Fruit fly (Drosophila melanogaster) whole organism, larva: ENCODE results near the gene CG1463.

ENCODE experiments used
- noc ChIP-seq: fragments of 200-800 bp; sonication (Bioruptor generic); optimal IDR thresholded peaks from 3 replicates; lab custom pipeline; 2019; ENCODE audit warnings: missing biosample characterization, mild to moderate bottlenecking, missing genetic modification characterization, moderate library complexity

The CG1463 gene

dm6 chrX:12582661-12582983 is 28.8 kb downstream of the CG1463 start:
- TF ChIP-seq noc (tag; lab: Kevin White, UChicago), result no peak

dm6 chrX:12581894-12582293 is 29.6 kb downstream of the CG1463 start:
- TF ChIP-seq noc (tag; lab: Kevin White, UChicago), result no peak

dm6 chrX:12581305-12581676 is 30.2 kb downstream of the CG1463 start:
- TF ChIP-seq noc (tag; lab: Kevin White, UChicago), result no peak

- peak; percentile 50 for TF ChIP-seq noc (tag; lab: Kevin White, UChicago)
Measured at dm6 chrX:12580498-12581304, 30.8 kb downstream of the CG1463 start.

- no peak for TF ChIP-seq noc (tag; lab: Kevin White, UChicago)
Measured at dm6 chrX:12580040-12580497, 31.4 kb downstream of the CG1463 start.

- peak; percentile 95 for TF ChIP-seq noc (tag; lab: Kevin White, UChicago)
Measured at dm6 chrX:12579506-12579999, 31.9 kb downstream of the CG1463 start.

dm6 chrX:12578701-12579372 is 32.6 kb downstream of the CG1463 start:
- peak; percentile 71 for TF ChIP-seq noc (tag; lab: Kevin White, UChicago)

- no peak for TF ChIP-seq noc (tag; lab: Kevin White, UChicago)
Measured at dm6 chrX:12578328-12578700, 33.2 kb downstream of the CG1463 start.

DNA sequence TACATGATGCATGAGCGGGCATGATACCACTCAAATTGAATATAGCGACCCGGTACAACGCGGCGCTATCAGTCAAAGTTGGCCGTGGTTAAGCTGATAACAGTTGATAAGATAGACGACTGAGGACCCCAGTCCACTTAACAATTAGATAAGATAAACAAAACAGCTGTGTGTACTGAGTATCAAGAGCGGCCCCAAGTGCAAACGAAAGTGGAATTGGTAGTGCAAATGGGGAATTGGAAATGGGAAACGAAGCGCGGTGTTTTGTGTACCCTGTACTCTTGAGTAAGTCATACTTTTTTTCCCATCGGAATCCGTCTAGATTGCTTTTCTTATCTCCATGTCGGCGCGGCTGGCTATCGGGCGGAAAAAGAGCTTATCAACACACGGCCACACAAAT is 33.7 kb downstream of the CG1463 start:
- no peak for TF ChIP-seq noc (tag; lab: Kevin White, UChicago)

DNA sequence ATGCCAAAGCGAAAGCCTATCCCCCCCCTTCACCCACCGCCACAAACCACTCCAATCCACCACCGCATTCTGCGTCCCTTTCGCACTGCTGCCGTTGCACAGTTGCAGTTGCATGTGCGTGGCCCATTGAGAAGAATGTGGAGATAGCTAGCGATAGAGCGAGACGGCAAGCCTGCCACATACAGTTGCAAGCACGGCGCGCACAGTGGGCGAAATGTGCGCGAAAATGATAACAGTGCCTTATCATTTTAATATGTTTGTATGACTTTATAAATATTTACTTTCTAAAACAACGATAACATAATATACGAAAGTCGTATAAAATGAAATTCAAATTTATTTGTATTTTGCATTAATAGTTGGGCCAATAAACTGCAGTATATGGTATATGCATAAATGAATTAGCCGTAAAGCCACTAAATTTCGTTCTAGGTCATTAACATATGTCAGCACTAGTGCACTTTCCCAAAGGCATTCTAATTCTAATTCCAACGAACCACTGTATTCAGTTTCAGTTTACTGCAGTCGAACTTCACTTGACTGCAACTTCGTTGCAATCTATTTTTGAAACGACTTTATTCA is 35.5 kb downstream of the CG1463 start:
- no peak for TF ChIP-seq noc (tag; lab: Kevin White, UChicago)

DNA sequence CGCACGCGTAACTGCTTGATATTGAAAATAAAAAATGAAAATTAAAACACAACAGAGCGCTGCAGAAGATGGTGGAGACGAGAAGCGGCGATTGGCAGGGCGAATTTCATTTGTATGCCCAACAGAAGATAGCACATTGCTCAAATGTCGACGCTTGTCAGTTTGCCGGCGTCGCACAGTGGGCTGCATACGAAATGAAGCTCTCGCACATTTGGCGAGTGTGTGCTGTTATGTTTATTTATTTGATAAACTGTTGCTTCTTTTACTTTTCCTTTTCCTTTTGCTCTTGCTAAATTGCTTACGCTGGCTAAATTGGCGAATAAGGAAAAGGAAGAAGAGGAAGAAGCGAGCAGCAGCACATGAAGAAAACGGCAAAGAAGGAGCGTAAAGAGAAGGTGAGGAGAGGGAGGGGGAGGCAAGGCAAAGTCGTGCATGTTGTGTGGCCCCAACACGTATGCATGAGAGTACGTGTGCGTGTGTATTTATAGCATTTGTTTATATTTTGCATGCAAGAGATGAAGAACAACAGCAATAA is 36.1 kb downstream of the CG1463 start:
- TF ChIP-seq noc (tag; lab: Kevin White, UChicago), result no peak

DNA sequence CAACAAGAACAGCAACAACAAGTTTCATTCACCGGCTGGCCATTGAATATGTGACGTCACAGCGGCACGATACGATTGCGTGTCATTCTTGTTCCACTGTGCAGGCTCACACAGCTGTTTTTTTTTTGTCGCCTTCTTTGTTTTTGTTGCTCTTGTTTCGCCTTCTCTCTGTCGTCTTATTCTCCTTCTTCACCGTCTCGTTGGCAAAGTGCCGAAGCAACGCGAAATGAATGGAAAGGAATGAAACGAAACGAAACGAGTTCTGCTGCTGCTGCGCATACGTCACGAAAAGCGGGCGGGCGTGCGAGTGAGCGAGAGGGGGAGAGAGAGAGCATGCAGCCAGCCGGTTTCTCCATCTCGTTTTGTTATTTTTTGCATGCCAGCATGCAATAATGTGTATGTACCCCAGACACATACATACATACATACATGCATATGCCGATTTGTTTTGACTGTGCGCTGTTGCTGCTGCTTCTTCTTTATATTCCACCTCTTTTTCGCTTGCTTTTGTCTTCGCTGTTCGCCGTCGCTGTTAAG is 36.7 kb downstream of the CG1463 start:
- peak; percentile 17 for TF ChIP-seq noc (tag; lab: Kevin White, UChicago)

DNA sequence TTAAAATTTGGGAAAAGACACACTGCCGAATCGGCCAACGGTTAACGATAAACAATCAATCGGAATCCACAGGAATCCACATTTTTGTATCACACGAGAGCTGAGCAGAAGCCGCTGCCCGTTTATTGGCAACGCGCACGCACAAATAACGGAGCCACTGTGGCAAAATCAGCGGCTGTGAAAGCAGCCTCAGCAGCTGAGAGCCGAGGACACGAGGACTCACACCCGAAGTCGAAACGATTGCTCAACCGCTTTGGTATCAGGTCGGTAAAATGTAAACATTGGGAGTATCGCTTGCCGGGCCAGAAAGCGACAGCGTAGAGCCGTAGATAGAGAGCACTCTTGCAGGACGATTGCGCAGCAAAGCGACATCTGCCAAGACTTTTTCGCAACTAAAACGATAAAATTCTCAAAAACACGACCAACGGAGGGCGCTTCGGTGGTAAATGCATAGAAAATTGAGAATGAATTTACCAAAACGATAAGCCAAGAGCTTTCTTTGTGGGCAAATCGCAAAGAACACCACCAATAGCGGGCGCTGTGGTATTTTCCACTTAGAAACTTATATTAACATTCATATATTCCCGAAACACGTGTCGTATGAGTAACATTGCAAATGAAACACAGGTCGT is 43.1 kb downstream of the CG1463 start, which contains the start of gene hwt:
TSS of gene hwt (minus strand) at position 161 of the 632 bp plus-strand sequence.
- TF ChIP-seq noc (tag; lab: Kevin White, UChicago), result no peak

dm6 chrX:12567663-12568062 is 43.8 kb downstream of the CG1463 start:
- TF ChIP-seq noc (tag; lab: Kevin White, UChicago), result peak; percentile 52
